Worm (Caenorhabditis elegans): ENCODE measurements around the gene lido-9.

DNA sequence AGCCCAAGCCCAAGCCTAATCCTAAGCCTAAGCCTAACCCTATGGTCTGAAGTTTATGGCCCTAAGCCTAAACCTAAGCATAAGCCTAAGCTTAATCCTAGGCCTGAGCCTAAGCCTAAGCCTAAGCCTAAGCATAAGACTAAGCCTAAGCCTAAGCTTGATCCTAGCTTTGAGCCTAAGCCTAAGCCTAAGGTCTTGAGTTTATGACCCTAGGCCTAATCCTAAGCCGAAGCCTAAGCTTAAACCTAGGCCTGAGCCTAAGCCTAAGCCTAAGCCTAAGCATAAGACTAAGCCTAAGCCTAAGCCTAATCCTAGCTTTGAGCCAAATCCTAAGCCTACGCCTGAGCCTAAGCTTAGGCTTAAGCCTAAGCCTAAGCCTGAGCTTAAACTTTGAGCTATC is 21.5 kb upstream of the lido-9 start:
- TF ChIP-seq egl-27 (tag; optimal IDR thresholded peaks at IDR 0.05) (no peak), unc-62 (GFP tag; optimal IDR thresholded peaks at IDR 0.05) (no peak), ama-1 (optimal IDR thresholded peaks at IDR 0.05) (no peak), ceh-82 (tag; optimal IDR thresholded peaks at IDR 0.05) (no peak), snpc-4 (tag; optimal IDR thresholded peaks at IDR 0.05) (no peak), nhr-76 (tag; optimal IDR thresholded peaks at IDR 0.05) (no peak), ztf-11 (tag; optimal IDR thresholded peaks at IDR 0.05) (no peak), nhr-77 (tag; optimal IDR thresholded peaks at IDR 0.05) (no peak), jun-1 (tag; optimal IDR thresholded peaks at IDR 0.05) (no peak), mdl-1 (tag; optimal IDR thresholded peaks at IDR 0.05) (no peak), fos-1 (tag; optimal IDR thresholded peaks at IDR 0.05) (no peak), nhr-67 (tag; optimal IDR thresholded peaks at IDR 0.05) (no peak), nhr-237 (tag; optimal IDR thresholded peaks at IDR 0.05) (no peak), lin-39 (tag; optimal IDR thresholded peaks at IDR 0.05) (no peak)

Data from whole organism, L3 larva.